Fruit fly (Drosophila melanogaster): Measurements from ENCODE around the gene CG43732.

DNA sequence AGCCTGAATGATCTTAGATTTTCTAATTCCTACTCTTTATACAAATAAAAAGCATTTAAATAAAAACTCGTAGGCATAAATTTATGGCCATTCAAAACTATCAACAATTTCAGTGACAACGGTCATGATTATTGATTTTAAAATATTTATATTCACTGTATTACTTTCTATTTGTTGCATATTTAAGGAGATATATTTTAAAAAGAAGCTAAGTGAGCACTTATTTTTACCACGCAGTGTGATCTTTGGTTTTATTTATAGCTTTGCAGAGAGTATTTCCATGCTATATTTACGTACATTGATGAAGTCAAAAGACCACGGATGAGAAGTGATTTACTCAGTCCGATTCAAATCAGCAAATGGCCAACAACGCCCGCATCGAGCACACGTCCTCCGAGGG lies 74.8 kb downstream of the CG43732 start, which contains the start of gene CG14285:
- TF ChIP-seq slp2 (GFP tag; optimal IDR thresholded peaks at IDR 0.05) (no peak), bowl (GFP tag; IDR thresholded peaks at IDR 0.05) (no peak), maf-S (GFP tag; optimal IDR thresholded peaks at IDR 0.05) (no peak), CG2889 (GFP tag; IDR thresholded peaks at IDR 0.05) (no peak)
